Fruit fly (Drosophila melanogaster) whole organism, prepupa: ENCODE results near the gene CG13096.

ENCODE experiments used
- Blimp-1 ChIP-seq: fragments of 200-800 bp; sonication (Bioruptor generic); optimal IDR thresholded peaks from 3 replicates; lab custom pipeline; 2017; ENCODE audit warnings: missing biosample characterization, missing genetic modification characterization, mild to moderate bottlenecking, moderate library complexity, missing genetic modification reagents
- CG11294 ChIP-seq: fragments of 200-800 bp; sonication (Bioruptor generic); IDR thresholded peaks from 2 replicates; pipeline ENCODE4 v1.3.6; 2022; ENCODE audit warnings: missing biosample characterization, missing genetic modification characterization
- CG4318 ChIP-seq: fragments of 200-800 bp; sonication (Bioruptor generic); optimal IDR thresholded peaks from 3 replicates; lab custom pipeline; 2017; ENCODE audit warnings: missing biosample characterization, mild to moderate bottlenecking, missing genetic modification characterization
- Hr39 ChIP-seq: fragments of 200-800 bp; sonication (Bioruptor generic); optimal IDR thresholded peaks from 2 replicates; lab custom pipeline; 2016; ENCODE audit warnings: missing biosample characterization, missing genetic modification characterization
- Sox15 ChIP-seq: fragments of 200-800 bp; sonication (Bioruptor generic); optimal IDR thresholded peaks from 3 replicates; lab custom pipeline; 2016; ENCODE audit warnings: missing biosample characterization, missing genetic modification characterization
- acj6 ChIP-seq: fragments of 200-800 bp; sonication (Bioruptor generic); optimal IDR thresholded peaks from 3 replicates; lab custom pipeline; 2016; ENCODE audit warnings: missing biosample characterization, missing genetic modification characterization
- cyc ChIP-seq: fragments of 200-800 bp; sonication (Bioruptor generic); optimal IDR thresholded peaks from 3 replicates; lab custom pipeline; 2016; ENCODE audit warnings: missing biosample characterization, missing genetic modification characterization
- pdm3 ChIP-seq: fragments of 200-800 bp; sonication (Bioruptor generic); optimal IDR thresholded peaks from 3 replicates; lab custom pipeline; 2016; ENCODE audit warnings: missing biosample characterization, missing genetic modification characterization
- topi ChIP-seq: fragments of 200-800 bp; sonication (Bioruptor generic); optimal IDR thresholded peaks from 3 replicates; lab custom pipeline; 2016; ENCODE audit warnings: missing biosample characterization, missing genetic modification characterization

DNA sequence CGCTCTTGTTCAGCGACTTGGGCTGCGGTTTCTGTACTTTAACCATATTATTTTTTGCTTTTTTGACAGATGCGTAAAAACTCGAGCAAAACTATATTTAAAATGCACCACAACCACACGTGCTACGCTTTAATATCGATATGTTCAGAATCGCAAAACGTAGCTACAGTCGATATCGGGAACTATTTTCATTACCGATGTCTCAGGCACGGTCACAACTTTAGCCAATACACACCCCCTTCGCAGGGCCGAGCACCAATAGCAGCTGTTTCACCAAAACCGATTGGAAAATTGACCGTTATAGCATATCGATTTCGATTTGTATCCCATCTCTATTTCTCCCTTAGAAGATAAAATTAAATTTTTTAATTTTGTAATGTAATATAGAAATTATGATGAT is at the start of gene CG13096:
- TF ChIP-seq pdm3 (GFP tag; lab: Kevin White, UChicago) (no peak), topi (GFP tag; lab: Kevin White, UChicago) (no peak), cyc (no peak), CG11294 (GFP tag; lab: Robert Waterston, UW) (no peak), Sox15 (no peak), CG4318 (no peak), acj6 (no peak), Hr39 (GFP tag; lab: Kevin White, UChicago) (no peak), Blimp-1 (GFP tag; lab: Kevin White, UChicago) (no peak)
